Worm (Caenorhabditis elegans): ENCODE measurements around the gene tre-5.

The tre-5 gene

DNA sequence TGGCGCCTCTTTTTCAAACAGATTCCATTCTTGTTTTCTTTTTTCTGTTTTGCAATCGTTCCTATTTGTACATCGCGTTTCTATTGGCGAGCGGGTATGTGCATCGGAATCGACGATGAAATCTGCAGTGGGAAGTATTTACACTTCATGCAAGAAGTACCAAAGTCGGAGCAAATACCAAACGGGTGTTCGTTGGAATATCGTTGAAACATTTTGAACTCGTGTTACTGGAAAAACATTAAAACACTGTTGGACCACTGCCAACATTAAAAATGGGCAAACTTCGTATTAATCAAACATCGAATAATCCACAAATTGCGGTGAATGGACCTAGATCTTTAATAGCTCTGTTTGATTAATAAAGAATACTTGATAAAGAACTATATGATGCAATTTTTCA is 24.1 kb upstream of the tre-5 start, which contains the start of gene C23H3.9:
C23H3.9 (minus strand) TSS at position 101 of the 400 bp plus-strand sequence.
- no peak for TF ChIP-seq ztf-29 (GFP tag; IDR thresholded peaks at IDR 0.05)
- no peak for TF ChIP-seq med-1 (GFP tag; optimal IDR thresholded peaks at IDR 0.05; ENCODE audit: insufficient read depth)

DNA sequence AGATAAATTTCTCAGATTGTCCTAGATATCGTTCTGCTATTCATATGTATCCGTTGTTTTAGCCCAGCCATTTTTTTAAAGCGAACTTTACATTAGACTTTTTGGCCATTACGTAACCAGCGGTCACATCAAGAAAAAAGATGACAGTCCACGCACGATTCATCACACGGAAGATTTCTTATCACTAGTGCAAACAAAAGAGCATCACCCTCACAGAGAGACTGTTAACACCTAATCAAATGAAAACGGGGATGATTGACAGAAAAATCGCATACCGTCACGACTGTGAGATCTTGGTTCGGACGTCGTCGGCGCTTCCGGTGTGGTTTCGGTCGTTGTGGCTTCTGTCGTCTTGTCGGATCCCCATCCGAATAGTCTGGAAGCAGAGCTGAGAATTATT is 21.6 kb upstream of the tre-5 start:
- TF ChIP-seq ref-1 (GFP tag; conservative IDR thresholded peaks at IDR 0.05) (no peak), flt-1 (GFP tag; IDR thresholded peaks at IDR 0.05) (no peak), ztf-29 (GFP tag; IDR thresholded peaks at IDR 0.05) (no peak), med-1 (GFP tag; optimal IDR thresholded peaks at IDR 0.05; ENCODE audit: insufficient read depth) (no peak), ztf-23 (GFP tag; IDR thresholded peaks at IDR 0.05) (no peak), T22C8.4 (GFP tag; IDR thresholded peaks at IDR 0.05) (no peak), tab-1 (GFP tag; IDR thresholded peaks at IDR 0.05) (no peak), klf-2 (GFP tag; conservative IDR thresholded peaks at IDR 0.05) (no peak), cog-1 (tag; optimal IDR thresholded peaks at IDR 0.05) (no peak)

DNA sequence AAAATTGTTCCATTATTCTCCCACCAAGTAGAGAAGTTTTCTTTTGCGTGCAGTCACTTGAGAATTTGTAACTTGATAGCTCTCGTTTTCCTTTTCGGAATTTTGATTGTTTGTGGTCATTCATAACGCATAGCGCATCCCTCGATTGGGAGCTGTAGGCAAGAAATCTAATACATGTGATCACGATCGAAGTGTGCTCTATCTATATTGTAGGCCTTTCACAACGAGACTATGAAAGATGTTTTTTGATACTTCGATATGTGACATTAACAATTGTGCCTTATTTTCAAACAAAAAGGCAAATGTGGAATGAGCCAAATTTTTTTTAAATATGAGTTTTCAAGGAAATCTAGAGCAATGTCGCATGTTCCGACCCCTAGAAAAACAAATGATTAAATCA is 20.7 kb upstream of the tre-5 start:
- TF ChIP-seq ztf-29 (GFP tag; IDR thresholded peaks at IDR 0.05): no peak
- TF ChIP-seq cog-1 (tag; optimal IDR thresholded peaks at IDR 0.05): no peak
- TF ChIP-seq T22C8.4 (GFP tag; IDR thresholded peaks at IDR 0.05): no peak
- TF ChIP-seq ztf-23 (GFP tag; IDR thresholded peaks at IDR 0.05): no peak
- TF ChIP-seq ref-1 (GFP tag; conservative IDR thresholded peaks at IDR 0.05): no peak
- no peak for TF ChIP-seq flt-1 (GFP tag; IDR thresholded peaks at IDR 0.05)
- no peak for TF ChIP-seq klf-2 (GFP tag; conservative IDR thresholded peaks at IDR 0.05)
- TF ChIP-seq tab-1 (GFP tag; IDR thresholded peaks at IDR 0.05): no peak
- no peak for TF ChIP-seq med-1 (GFP tag; optimal IDR thresholded peaks at IDR 0.05; ENCODE audit: insufficient read depth)

DNA sequence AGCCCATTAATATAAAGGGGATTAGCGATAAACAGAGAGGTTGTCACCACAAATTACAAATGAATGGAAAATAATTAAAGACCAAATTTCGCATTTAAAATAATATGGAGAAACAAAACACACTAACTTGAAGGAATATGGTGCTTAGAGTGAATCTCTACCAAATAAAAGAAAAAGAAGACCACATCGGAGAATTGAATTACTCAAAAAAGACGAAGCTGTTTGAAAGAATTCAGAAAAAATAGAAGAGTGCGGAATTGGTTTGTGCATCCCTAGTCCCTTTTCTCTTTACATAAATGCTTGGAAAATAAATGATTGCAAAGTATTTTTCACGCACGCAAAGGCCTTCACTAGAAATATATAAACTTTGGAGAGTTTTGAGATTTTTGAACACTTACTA is 18.8 kb upstream of the tre-5 start:
- TF ChIP-seq klf-2 (GFP tag; conservative IDR thresholded peaks at IDR 0.05) (no peak), ztf-29 (GFP tag; IDR thresholded peaks at IDR 0.05) (no peak), flt-1 (GFP tag; IDR thresholded peaks at IDR 0.05) (no peak), ztf-23 (GFP tag; IDR thresholded peaks at IDR 0.05) (no peak), tab-1 (GFP tag; IDR thresholded peaks at IDR 0.05) (no peak), cog-1 (tag; optimal IDR thresholded peaks at IDR 0.05) (no peak), ref-1 (GFP tag; conservative IDR thresholded peaks at IDR 0.05) (no peak), med-1 (GFP tag; optimal IDR thresholded peaks at IDR 0.05; ENCODE audit: insufficient read depth) (no peak), T22C8.4 (GFP tag; IDR thresholded peaks at IDR 0.05) (no peak)

DNA sequence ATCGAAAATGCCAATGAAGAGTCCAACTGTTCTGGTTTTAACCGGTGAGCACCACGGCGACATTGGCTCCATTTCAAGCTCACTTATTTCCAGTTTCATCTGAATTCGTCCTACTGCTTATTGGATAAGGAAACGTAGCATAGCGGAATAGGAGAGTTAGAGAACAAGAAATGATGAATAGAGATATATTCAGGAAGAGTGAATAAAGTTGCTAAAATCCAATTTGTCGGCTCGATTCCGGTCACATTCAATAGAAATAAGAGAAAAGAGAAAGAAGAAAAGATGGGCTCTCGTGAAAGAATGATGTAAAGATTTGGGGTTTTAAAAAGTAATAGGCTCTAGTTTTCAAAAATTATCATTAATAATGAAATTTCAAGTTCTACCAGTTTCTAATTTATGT is 18.2 kb upstream of the tre-5 start:
- TF ChIP-seq ref-1 (GFP tag; conservative IDR thresholded peaks at IDR 0.05) (no peak), tab-1 (GFP tag; IDR thresholded peaks at IDR 0.05) (no peak), T22C8.4 (GFP tag; IDR thresholded peaks at IDR 0.05) (no peak), med-1 (GFP tag; optimal IDR thresholded peaks at IDR 0.05; ENCODE audit: insufficient read depth) (no peak), ztf-29 (GFP tag; IDR thresholded peaks at IDR 0.05) (no peak), klf-2 (GFP tag; conservative IDR thresholded peaks at IDR 0.05) (no peak), ztf-23 (GFP tag; IDR thresholded peaks at IDR 0.05) (no peak), cog-1 (tag; optimal IDR thresholded peaks at IDR 0.05) (no peak), flt-1 (GFP tag; IDR thresholded peaks at IDR 0.05) (no peak)

DNA sequence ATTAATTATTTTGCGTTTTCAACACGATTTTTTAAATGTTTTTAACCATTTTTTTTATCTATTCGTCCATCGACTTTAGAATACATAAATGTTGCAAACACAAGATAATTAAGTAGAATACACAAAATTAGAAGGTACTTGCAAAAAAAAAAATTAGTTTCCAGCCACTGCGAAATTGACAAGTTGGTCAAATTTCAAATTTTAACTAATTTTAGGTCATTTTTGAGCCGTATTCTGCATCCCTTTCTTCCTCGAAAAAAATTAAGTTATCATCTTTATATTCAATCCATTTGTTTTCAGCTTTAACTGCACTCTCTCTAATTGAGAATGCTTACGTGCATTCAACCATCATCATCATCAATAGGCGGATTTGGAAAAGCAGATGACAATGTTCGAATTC is 14.2 kb upstream of the tre-5 start, which contains the start of gene egl-26:
egl-26 (plus strand) TSS at position 301 of the 400 bp plus-strand sequence.
- no peak for TF ChIP-seq med-1 (GFP tag; optimal IDR thresholded peaks at IDR 0.05; ENCODE audit: insufficient read depth)

DNA sequence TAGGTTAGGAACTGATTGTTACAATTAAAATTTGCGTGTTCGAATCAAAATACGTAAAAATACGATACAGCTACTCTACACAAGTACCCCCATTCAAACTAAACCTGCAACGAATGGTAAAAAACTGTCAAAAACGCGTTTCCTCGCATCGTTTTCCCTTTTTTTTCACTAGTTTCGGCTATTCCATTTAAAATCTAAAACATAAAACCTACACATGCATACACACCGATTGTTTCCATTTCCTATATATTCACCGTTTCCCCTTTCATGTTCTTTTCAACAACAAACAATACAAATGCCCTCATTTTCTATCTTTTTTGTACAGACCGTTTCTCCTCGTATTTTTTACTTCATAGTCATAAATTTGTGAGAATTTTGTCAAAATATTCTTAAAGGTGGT is 13.7 kb upstream of the tre-5 start:
- TF ChIP-seq klf-2 (GFP tag; conservative IDR thresholded peaks at IDR 0.05): no peak
- TF ChIP-seq ztf-23 (GFP tag; IDR thresholded peaks at IDR 0.05): no peak
- TF ChIP-seq ztf-29 (GFP tag; IDR thresholded peaks at IDR 0.05): no peak
- no peak for TF ChIP-seq T22C8.4 (GFP tag; IDR thresholded peaks at IDR 0.05)
- TF ChIP-seq med-1 (GFP tag; optimal IDR thresholded peaks at IDR 0.05; ENCODE audit: insufficient read depth): no peak
- TF ChIP-seq cog-1 (tag; optimal IDR thresholded peaks at IDR 0.05): no peak

DNA sequence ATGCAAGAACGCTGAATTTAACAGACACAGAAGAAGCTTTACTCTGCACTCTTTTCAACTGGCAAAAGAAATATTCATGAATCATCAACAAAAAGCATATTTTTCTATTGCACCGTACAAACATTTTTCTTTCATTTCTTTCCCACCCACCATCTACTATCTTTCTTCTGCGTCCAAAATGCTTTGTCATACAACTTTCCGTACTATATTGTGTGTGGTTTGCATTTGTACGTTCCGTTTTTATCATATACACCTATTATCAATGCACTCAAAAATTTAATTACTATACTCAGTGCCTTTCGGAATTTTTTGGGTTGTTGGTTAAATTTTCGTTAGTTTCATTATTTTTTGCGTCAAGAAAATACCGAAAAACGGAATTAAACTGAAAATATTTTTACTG is 12.6 kb upstream of the tre-5 start:
- TF ChIP-seq klf-2 (GFP tag; conservative IDR thresholded peaks at IDR 0.05) (no peak), ztf-29 (GFP tag; IDR thresholded peaks at IDR 0.05) (no peak), flt-1 (GFP tag; IDR thresholded peaks at IDR 0.05) (no peak), ref-1 (GFP tag; conservative IDR thresholded peaks at IDR 0.05) (no peak), T22C8.4 (GFP tag; IDR thresholded peaks at IDR 0.05) (no peak), ztf-23 (GFP tag; IDR thresholded peaks at IDR 0.05) (no peak), cog-1 (tag; optimal IDR thresholded peaks at IDR 0.05) (no peak), tab-1 (GFP tag; IDR thresholded peaks at IDR 0.05) (no peak), med-1 (GFP tag; optimal IDR thresholded peaks at IDR 0.05; ENCODE audit: insufficient read depth) (no peak)

DNA sequence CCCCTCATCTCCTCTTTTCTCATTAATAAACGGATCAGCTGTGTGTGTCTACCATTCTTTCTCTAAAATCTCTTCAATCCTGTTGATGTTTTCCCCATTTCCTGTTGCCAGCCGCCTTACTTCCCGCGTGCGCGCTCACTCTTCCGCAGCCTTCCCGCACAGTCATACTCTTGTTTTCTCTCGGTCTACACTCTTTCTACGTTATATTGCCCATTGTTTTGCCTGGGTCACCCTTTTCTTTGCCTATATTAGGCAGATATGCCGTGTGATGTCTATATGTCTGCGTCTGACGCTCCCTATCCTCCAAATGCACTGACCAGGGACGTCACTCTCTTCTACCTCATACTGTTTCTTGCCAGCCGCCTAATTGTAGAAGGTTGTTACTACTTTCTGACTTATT is 11.2 kb upstream of the tre-5 start:
- TF ChIP-seq cog-1 (tag; optimal IDR thresholded peaks at IDR 0.05): peak; percentile 90
- no peak for TF ChIP-seq ztf-29 (GFP tag; IDR thresholded peaks at IDR 0.05)
- TF ChIP-seq tab-1 (GFP tag; IDR thresholded peaks at IDR 0.05): no peak
- TF ChIP-seq flt-1 (GFP tag; IDR thresholded peaks at IDR 0.05): peak; percentile 62; the same call in 1 of the 2 replicates
- no peak for TF ChIP-seq med-1 (GFP tag; optimal IDR thresholded peaks at IDR 0.05; ENCODE audit: insufficient read depth)
- TF ChIP-seq ref-1 (GFP tag; conservative IDR thresholded peaks at IDR 0.05): no peak
- no peak for TF ChIP-seq T22C8.4 (GFP tag; IDR thresholded peaks at IDR 0.05)
- TF ChIP-seq klf-2 (GFP tag; conservative IDR thresholded peaks at IDR 0.05): no peak
- TF ChIP-seq ztf-23 (GFP tag; IDR thresholded peaks at IDR 0.05): no peak

DNA sequence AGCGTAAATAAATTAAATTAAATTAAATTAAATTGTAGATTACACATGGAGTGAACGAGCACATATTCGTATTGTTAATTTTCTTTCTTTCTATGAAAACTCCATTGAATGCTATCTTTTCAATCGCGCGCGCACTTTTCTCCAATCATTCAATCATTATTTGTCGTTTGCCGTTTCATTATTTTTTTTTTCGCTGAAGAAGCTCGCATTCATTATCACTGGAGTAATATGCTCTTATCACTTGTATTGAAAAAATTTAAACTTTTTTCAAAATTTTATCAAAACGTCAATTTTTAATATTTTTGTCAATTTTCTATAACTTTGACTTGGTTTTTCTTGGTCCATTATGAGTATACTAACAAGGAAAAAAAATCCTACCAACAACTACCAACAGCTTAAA is 10.4 kb upstream of the tre-5 start:
- TF ChIP-seq ref-1 (GFP tag; conservative IDR thresholded peaks at IDR 0.05): no peak
- TF ChIP-seq T22C8.4 (GFP tag; IDR thresholded peaks at IDR 0.05): no peak
- no peak for TF ChIP-seq ztf-23 (GFP tag; IDR thresholded peaks at IDR 0.05)
- TF ChIP-seq cog-1 (tag; optimal IDR thresholded peaks at IDR 0.05): no peak
- no peak for TF ChIP-seq klf-2 (GFP tag; conservative IDR thresholded peaks at IDR 0.05)
- TF ChIP-seq tab-1 (GFP tag; IDR thresholded peaks at IDR 0.05): no peak
- no peak for TF ChIP-seq flt-1 (GFP tag; IDR thresholded peaks at IDR 0.05)
- no peak for TF ChIP-seq ztf-29 (GFP tag; IDR thresholded peaks at IDR 0.05)
- no peak for TF ChIP-seq med-1 (GFP tag; optimal IDR thresholded peaks at IDR 0.05; ENCODE audit: insufficient read depth)
